Fruit fly (Drosophila melanogaster): ENCODE measurements around the gene cin.

cin gene

DNA sequence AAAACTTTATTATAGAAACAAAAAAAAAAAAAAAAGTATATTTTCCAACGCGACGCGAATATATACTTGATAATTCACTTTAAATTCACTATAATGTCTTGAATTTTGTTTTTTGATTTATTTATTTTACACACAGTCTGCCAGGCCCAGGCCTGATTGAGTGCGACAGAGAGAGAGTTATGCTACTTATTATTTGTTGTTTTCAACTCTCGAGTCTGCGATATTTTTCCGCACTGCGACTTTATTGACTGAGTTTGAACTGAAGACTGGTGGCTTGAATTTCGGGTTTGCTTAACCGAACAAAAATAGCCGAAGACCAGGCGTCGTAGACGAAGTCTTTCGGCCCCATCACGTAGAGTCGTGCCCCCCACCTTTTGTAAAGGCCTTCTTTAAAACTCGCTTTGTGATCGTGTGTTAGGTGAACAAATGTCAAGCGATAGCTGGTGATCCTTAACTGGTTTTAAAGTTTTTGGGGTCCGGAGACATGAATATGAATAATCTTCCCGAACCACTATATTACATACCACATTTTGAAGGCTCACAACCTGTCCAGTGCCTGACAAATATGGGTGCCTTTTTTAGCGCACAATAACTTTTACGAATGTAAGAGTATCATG lies 8.4 kb downstream of the cin start, which contains the start of gene CG13377 (continued):
- TF ChIP-seq CG16815 (GFP tag; optimal IDR thresholded peaks at IDR 0.05), result no peak
- TF ChIP-seq row (GFP tag; IDR thresholded peaks at IDR 0.05), result peak; percentile 60; the same call in 1 of the 3 replicates
- TF ChIP-seq CG9932 (GFP tag; IDR thresholded peaks at IDR 0.05), result peak; percentile 29; the same call in 1 of the 2 replicates
- no peak for TF ChIP-seq CG1832 (GFP tag; optimal IDR thresholded peaks at IDR 0.05)
- TF ChIP-seq CG4328 (GFP tag; optimal IDR thresholded peaks at IDR 0.05), result no peak
- no peak for TF ChIP-seq wor (GFP tag; IDR thresholded peaks at IDR 0.05)
- TF ChIP-seq tin (GFP tag; optimal IDR thresholded peaks at IDR 0.05), result no peak
- TF ChIP-seq pnt (GFP tag; optimal IDR thresholded peaks at IDR 0.05), result no peak
- TF ChIP-seq sens (GFP tag), result peak; percentile 88
- no peak for TF ChIP-seq zfh2 (GFP tag; optimal IDR thresholded peaks at IDR 0.05)
- no peak for TF ChIP-seq Myb (GFP tag; optimal IDR thresholded peaks at IDR 0.05)
- no peak for TF ChIP-seq dimm (GFP tag; IDR thresholded peaks at IDR 0.05)
- no peak for TF ChIP-seq H15 (GFP tag; IDR thresholded peaks at IDR 0.05)
- no peak for TF ChIP-seq CG11093 (GFP tag; IDR thresholded peaks at IDR 0.05)
- TF ChIP-seq usp (GFP tag; optimal IDR thresholded peaks at IDR 0.05), result no peak
- TF ChIP-seq Sin3A (optimal IDR thresholded peaks at IDR 0.05), result no peak
- TF ChIP-seq dan (GFP tag; IDR thresholded peaks at IDR 0.05), result no peak
- no peak for TF ChIP-seq pum (GFP tag; optimal IDR thresholded peaks at IDR 0.05)
- no peak for TF ChIP-seq CG43689 (GFP tag; IDR thresholded peaks at IDR 0.05)
- TF ChIP-seq CG33213 (GFP tag; optimal IDR thresholded peaks at IDR 0.05), result no peak
- no peak for TF ChIP-seq CG8281 (tag; optimal IDR thresholded peaks at IDR 0.05)
- TF ChIP-seq fu2 (GFP tag; optimal IDR thresholded peaks at IDR 0.05), result no peak
- TF ChIP-seq eyg (GFP tag; optimal IDR thresholded peaks at IDR 0.05), result no peak
- no peak for TF ChIP-seq CG8388 (GFP tag; optimal IDR thresholded peaks at IDR 0.05)
- TF ChIP-seq slou (GFP tag; optimal IDR thresholded peaks at IDR 0.05), result no peak
- TF ChIP-seq tap (tag; optimal IDR thresholded peaks at IDR 0.05), result no peak
- TF ChIP-seq CHES-1-like (GFP tag; optimal IDR thresholded peaks at IDR 0.05), result no peak
- TF ChIP-seq CG11398 (GFP tag; optimal IDR thresholded peaks at IDR 0.05), result no peak
- no peak for TF ChIP-seq CG3407 (GFP tag; optimal IDR thresholded peaks at IDR 0.05)
- TF ChIP-seq Nf-YC (tag; optimal IDR thresholded peaks at IDR 0.05), result no peak
- no peak for TF ChIP-seq CG18011 (GFP tag; optimal IDR thresholded peaks at IDR 0.05)
- TF ChIP-seq CG2120 (GFP tag; optimal IDR thresholded peaks at IDR 0.05), result peak; percentile 25
- no peak for TF ChIP-seq CG11247 (GFP tag; IDR thresholded peaks at IDR 0.05)
- no peak for TF ChIP-seq CG12155 (GFP tag; optimal IDR thresholded peaks at IDR 0.05)
- TF ChIP-seq vnd (GFP tag; IDR thresholded peaks at IDR 0.05; ENCODE audit: partially characterized antibody), result no peak
- TF ChIP-seq seq (GFP tag; IDR thresholded peaks at IDR 0.05), result 0 out of 2 replicates have a peak, but pooled peaks have one; percentile 38
- TF ChIP-seq CG30403 (GFP tag; optimal IDR thresholded peaks at IDR 0.05), result peak; percentile 24
- no peak for TF ChIP-seq exex (tag; optimal IDR thresholded peaks at IDR 0.05)
- TF ChIP-seq ato (GFP tag; IDR thresholded peaks at IDR 0.05; ENCODE audit: partially characterized antibody), result no peak
- TF ChIP-seq br (optimal IDR thresholded peaks at IDR 0.05), result no peak
- no peak for TF ChIP-seq yki (optimal IDR thresholded peaks at IDR 0.05)
- TF ChIP-seq fd102C (GFP tag; optimal IDR thresholded peaks at IDR 0.05), result no peak
- TF ChIP-seq CG12659 (GFP tag; optimal IDR thresholded peaks at IDR 0.05), result peak; percentile 8
- 0 out of 3 replicates have a peak, but pooled peaks have one; percentile 17 for TF ChIP-seq so (GFP tag; IDR thresholded peaks at IDR 0.05)
- TF ChIP-seq Oaz (GFP tag; IDR thresholded peaks at IDR 0.05), result no peak
- no peak for TF ChIP-seq gcm2 (GFP tag; optimal IDR thresholded peaks at IDR 0.05)
- no peak for TF ChIP-seq scrt (GFP tag; optimal IDR thresholded peaks at IDR 0.05)
- no peak for TF ChIP-seq Atf3 (GFP tag; optimal IDR thresholded peaks at IDR 0.05)
- no peak for TF ChIP-seq Opbp (GFP tag; IDR thresholded peaks at IDR 0.05; ENCODE audit: partially characterized antibody)
- TF ChIP-seq CG14667 (GFP tag; IDR thresholded peaks at IDR 0.05), result no peak
- TF ChIP-seq B-H1 (GFP tag; IDR thresholded peaks at IDR 0.05), result peak; percentile 25; the same call in 1 of the 3 replicates
- no peak for TF ChIP-seq Mrtf (GFP tag; IDR thresholded peaks at IDR 0.05)
- TF ChIP-seq Meics (GFP tag; optimal IDR thresholded peaks at IDR 0.05), result peak; percentile 26
